Worm (Caenorhabditis elegans) whole organism, L1 larva: ENCODE measurements around the gene srh-129.

Experiments
- C34B4.2 ChIP-seq: sonication (generic microtip); optimal IDR thresholded peaks from 2 replicates; lab custom pipeline; 2017; ENCODE audit warnings: mild to moderate bottlenecking, missing genetic modification characterization, missing compliant biosample characterization
- dpl-1 ChIP-seq, 3 experiments: fragments of 150-350 bp in 2 of 3; sonication (generic microtip) in 1 of 3; optimal IDR thresholded peaks; 2 replicates each; lab custom pipeline; 2014 to 2017; ENCODE audit warnings: missing biosample characterization in 3 of 3, missing genetic modification characterization in 3 of 3, missing genetic modification reagents in 3 of 3
- efl-1 ChIP-seq, 4 experiments: fragments of 150-350 bp; optimal IDR thresholded peaks in 3 of 4; peaks in 1 of 4; 1 replicate in 1 of 4; 2 replicates in 3 of 4; lab custom pipeline; 2014; ENCODE audit warnings: missing biosample characterization in 2 of 4, missing genetic modification characterization in 2 of 4, missing genetic modification reagents in 2 of 4
- egl-27 ChIP-seq, 2 experiments: fragments of 150-350 bp in 1 of 2; sonication (generic microtip); optimal IDR thresholded peaks; 3 replicates each; lab custom pipeline; 2017 to 2018; ENCODE audit warnings: missing biosample characterization in 2 of 2, missing genetic modification characterization in 2 of 2, missing genetic modification reagents in 2 of 2
- elt-2 ChIP-seq: sonication (generic microtip); optimal IDR thresholded peaks from 2 replicates; lab custom pipeline; 2016; ENCODE audit warnings: missing genetic modification characterization, mild to moderate bottlenecking, inconsistent platforms, missing compliant biosample characterization, missing genetic modification reagents
- lsy-2 ChIP-seq, 2 experiments: fragments of 150-350 bp; optimal IDR thresholded peaks; 2 replicates each; lab custom pipeline; 2014; ENCODE audit warnings: missing biosample characterization in 2 of 2, missing genetic modification characterization in 2 of 2
- mep-1 ChIP-seq: fragments of 150-350 bp; optimal IDR thresholded peaks from 2 replicates; lab custom pipeline; 2014; ENCODE audit warnings: missing biosample characterization, missing genetic modification characterization
- nhr-11 ChIP-seq: fragments of 150-350 bp; optimal IDR thresholded peaks from 2 replicates; lab custom pipeline; 2014; ENCODE audit warnings: missing biosample characterization, missing genetic modification characterization
- nhr-28 ChIP-seq: fragments of 150-350 bp; optimal IDR thresholded peaks from 2 replicates; lab custom pipeline; 2014; ENCODE audit warnings: missing biosample characterization, missing genetic modification characterization
- nhr-90 ChIP-seq: sonication (generic microtip); optimal IDR thresholded peaks from 2 replicates; lab custom pipeline; 2016; ENCODE audit warnings: mild to moderate bottlenecking, missing genetic modification characterization, missing compliant biosample characterization; ENCODE audit not compliant: poor library complexity
- xbp-1 ChIP-seq: sonication (generic microtip); optimal IDR thresholded peaks from 2 replicates; lab custom pipeline; 2016; ENCODE audit warnings: missing genetic modification characterization, missing compliant biosample characterization

The srh-129 gene

DNA sequence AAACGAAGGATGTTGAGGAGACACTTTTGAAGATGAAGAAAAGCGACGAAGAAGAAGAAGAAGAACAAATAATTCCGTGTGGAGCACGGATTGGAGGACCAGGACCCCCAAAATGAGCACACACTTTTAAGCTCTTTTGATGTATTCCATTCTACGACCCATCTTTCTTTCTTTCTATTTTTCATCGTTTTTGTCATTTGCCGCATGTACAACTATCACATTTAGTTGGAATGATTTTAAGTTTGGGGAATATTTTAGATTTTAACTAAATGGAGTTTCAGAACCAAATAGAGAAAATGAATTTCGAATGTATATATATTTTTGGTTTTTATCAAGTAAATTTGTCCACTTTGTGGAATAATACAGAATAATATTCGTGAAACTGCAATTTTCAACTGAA is 44.8 kb downstream of the srh-129 start, which contains the start of gene unc-46:
TSS of gene unc-46 (minus strand) at position 101 of the 400 bp plus-strand sequence.
- TF ChIP-seq efl-1 (optimal IDR thresholded peaks at IDR 0.05; lab: Kevin White, UChicago): no peak
- peak in 1 of 2 experiments; percentile 72 for TF ChIP-seq efl-1 (GFP tag; optimal IDR thresholded peaks at IDR 0.05 in 1 of 2; lab: Kevin White, UChicago)
- no peak for TF ChIP-seq elt-2
- no peak for TF ChIP-seq mep-1 (tag; lab: Kevin White, UChicago)
- no peak for TF ChIP-seq nhr-11 (tag; lab: Kevin White, UChicago)
- TF ChIP-seq, all 84 proteins: peak for 1

DNA sequence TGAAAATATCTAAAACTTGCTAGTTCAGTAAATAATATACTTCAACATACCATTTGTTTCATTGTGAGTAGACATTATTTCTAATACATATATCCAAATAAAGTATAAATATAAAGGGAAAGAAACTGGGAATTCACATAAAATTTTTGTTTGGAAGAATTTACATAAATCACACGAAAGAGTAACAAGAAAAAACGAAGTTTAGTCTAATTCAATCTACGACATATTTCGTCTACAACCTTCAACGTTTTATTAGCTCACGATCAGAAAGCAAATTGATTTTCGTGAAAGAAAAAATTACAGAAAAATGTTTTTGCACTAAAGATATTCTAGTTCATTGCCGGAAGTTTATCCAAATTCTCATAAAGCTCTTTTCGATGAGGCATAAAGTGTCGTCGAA is 46.6 kb downstream of the srh-129 start, which contains the start of gene C04F5.2:
TSS of gene C04F5.2 (minus strand) at position 101 of the 400 bp plus-strand sequence.
- TF ChIP-seq lsy-2 (tag; optimal IDR thresholded peaks at IDR 0.05; lab: Kevin White, UChicago) (no peak), dpl-1 (GFP tag; optimal IDR thresholded peaks at IDR 0.05; lab: Kevin White, UChicago) (no peak), nhr-90 (tag; lab: Kevin White, UChicago) (no peak), nhr-28 (tag; lab: Kevin White, UChicago) (no peak), C34B4.2 (tag; lab: Kevin White, UChicago) (no peak), egl-27 (tag; optimal IDR thresholded peaks at IDR 0.05; lab: Kevin White, UChicago) (no peak), xbp-1 (tag; lab: Kevin White, UChicago) (no peak)
